Fruit fly (Drosophila melanogaster) whole organism, pupa: ENCODE measurements around the gene Glut3.

ENCODE experiments used
- CG10348 ChIP-seq: fragments of 200-800 bp; sonication (Bioruptor generic); IDR thresholded peaks from 2 replicates; pipeline ENCODE4 v1.3.6; 2022; ENCODE audit warnings: missing biosample characterization, missing genetic modification characterization
- CG12605 ChIP-seq: fragments of 200-800 bp; sonication (Bioruptor generic); IDR thresholded peaks from 2 replicates; pipeline ENCODE4 v1.3.6; 2022; ENCODE audit warnings: missing biosample characterization, missing genetic modification characterization
- CG13204 ChIP-seq: fragments of 200-800 bp; sonication (Bioruptor generic); optimal IDR thresholded peaks from 2 replicates; lab custom pipeline; 2018; ENCODE audit warnings: missing biosample characterization, mild to moderate bottlenecking, missing genetic modification characterization, moderate library complexity
- CG14655 ChIP-seq: fragments of 200-800 bp; sonication (Bioruptor generic); optimal IDR thresholded peaks from 3 replicates; lab custom pipeline; 2017; ENCODE audit warnings: mild to moderate bottlenecking, missing biosample characterization, missing genetic modification reagents, missing genetic modification characterization
- CG15710 ChIP-seq: fragments of 200-800 bp; sonication (Bioruptor generic); optimal IDR thresholded peaks from 2 replicates; lab custom pipeline; 2018; ENCODE audit warnings: missing biosample characterization, mild to moderate bottlenecking, missing genetic modification characterization, moderate library complexity
- CG17806 ChIP-seq: fragments of 200-800 bp; sonication (Bioruptor generic); optimal IDR thresholded peaks from 2 replicates; lab custom pipeline; 2018; ENCODE audit warnings: missing biosample characterization, mild to moderate bottlenecking, missing genetic modification characterization, moderate library complexity
- CG32121 ChIP-seq: fragments of 200-800 bp; sonication (Bioruptor generic); IDR thresholded peaks from 2 replicates; pipeline ENCODE4 v1.3.6; 2022; ENCODE audit warnings: missing biosample characterization, missing genetic modification characterization
- CG34367 ChIP-seq: fragments of 200-800 bp; sonication (Bioruptor generic); optimal IDR thresholded peaks from 2 replicates; lab custom pipeline; 2018; ENCODE audit warnings: missing biosample characterization, mild to moderate bottlenecking, missing genetic modification characterization
- CG4496 ChIP-seq: fragments of 200-800 bp; sonication (Bioruptor generic); IDR thresholded peaks from 3 replicates; pipeline ENCODE4 v1.3.6; 2022; ENCODE audit warnings: missing biosample characterization, missing genetic modification characterization
- CG8159 ChIP-seq: fragments of 200-800 bp; sonication (Bioruptor generic); optimal IDR thresholded peaks from 3 replicates; lab custom pipeline; 2018; ENCODE audit warnings: missing biosample characterization, mild to moderate bottlenecking, missing genetic modification characterization, moderate library complexity
- CG8301 ChIP-seq: fragments of 200-800 bp; sonication (Bioruptor generic); optimal IDR thresholded peaks from 2 replicates; lab custom pipeline; 2018; ENCODE audit warnings: missing biosample characterization, mild to moderate bottlenecking, missing genetic modification characterization
- CG9948 ChIP-seq: fragments of 200-800 bp; sonication (Bioruptor generic); optimal IDR thresholded peaks from 2 replicates; lab custom pipeline; 2018; ENCODE audit warnings: missing biosample characterization, mild to moderate bottlenecking, missing genetic modification characterization, moderate library complexity
- D1 ChIP-seq: fragments of 200-800 bp; sonication (Bioruptor generic); optimal IDR thresholded peaks from 2 replicates; lab custom pipeline; 2018; ENCODE audit warnings: missing biosample characterization, mild to moderate bottlenecking, missing genetic modification characterization, moderate library complexity
- EcR ChIP-seq: fragments of 200-800 bp; sonication (Bioruptor generic); optimal IDR thresholded peaks from 3 replicates; lab custom pipeline; 2019; ENCODE audit warnings: missing biosample characterization, missing genetic modification characterization, mild to moderate bottlenecking, moderate library complexity, missing genetic modification reagents
- Ets98B ChIP-seq: fragments of 200-800 bp; sonication (Bioruptor generic); IDR thresholded peaks from 2 replicates; pipeline ENCODE4 v1.3.6; 2022; ENCODE audit warnings: missing biosample characterization, missing genetic modification characterization
- Pif1A ChIP-seq: fragments of 200-800 bp; sonication (Bioruptor generic); optimal IDR thresholded peaks from 3 replicates; lab custom pipeline; 2016; ENCODE audit warnings: missing biosample characterization, missing genetic modification characterization
- Pif1B ChIP-seq: fragments of 200-800 bp; sonication (Bioruptor generic); optimal IDR thresholded peaks from 3 replicates; lab custom pipeline; 2016; ENCODE audit warnings: missing biosample characterization, missing genetic modification characterization
- Snoo ChIP-seq: fragments of 200-800 bp; sonication (Bioruptor generic); optimal IDR thresholded peaks from 3 replicates; lab custom pipeline; 2017; ENCODE audit warnings: missing biosample characterization, mild to moderate bottlenecking, missing genetic modification characterization, inconsistent platforms
- fd96Ca ChIP-seq: fragments of 200-800 bp; sonication (Bioruptor generic); IDR thresholded peaks from 3 replicates; pipeline ENCODE4 v1.3.6; 2022; ENCODE audit warnings: missing biosample characterization, missing genetic modification characterization
- gl ChIP-seq: fragments of 200-800 bp; sonication (Bioruptor generic); optimal IDR thresholded peaks from 2 replicates; lab custom pipeline; 2018; ENCODE audit warnings: missing biosample characterization, mild to moderate bottlenecking, missing genetic modification characterization
- rn ChIP-seq: fragments of 200-800 bp; sonication (Bioruptor generic); IDR thresholded peaks from 2 replicates; pipeline ENCODE4 v1.3.6; 2022; ENCODE audit warnings: missing biosample characterization, missing genetic modification characterization

Glut3 gene

dm6 chr3R:16765102-16765501 is 23.0 kb upstream of the Glut3 start:
- no peak for TF ChIP-seq fd96Ca (GFP tag; lab: Robert Waterston, UW)
- TF ChIP-seq CG34367 (tag; lab: Kevin White, UChicago): no peak
- TF ChIP-seq Snoo (tag; lab: Kevin White, UChicago): no peak
- TF ChIP-seq CG12605 (GFP tag; lab: Robert Waterston, UW): no peak
- no peak for TF ChIP-seq Ets98B (GFP tag; lab: Robert Waterston, UW)
- no peak for TF ChIP-seq CG10348 (GFP tag; lab: Robert Waterston, UW)
- no peak for TF ChIP-seq CG8301
- TF ChIP-seq CG32121 (GFP tag; lab: Robert Waterston, UW): no peak
- TF ChIP-seq EcR: no peak
- no peak for TF ChIP-seq CG14655 (GFP tag; lab: Kevin White, UChicago)
- TF ChIP-seq CG17806 (tag; lab: Kevin White, UChicago): no peak
- TF ChIP-seq Pif1A (GFP tag; lab: Kevin White, UChicago): no peak
- TF ChIP-seq gl (tag; lab: Kevin White, UChicago): no peak
- no peak for TF ChIP-seq Pif1B (GFP tag; lab: Kevin White, UChicago)
- TF ChIP-seq CG15710: no peak
- no peak for TF ChIP-seq CG8159
- no peak for TF ChIP-seq CG4496 (GFP tag; lab: Robert Waterston, UW)
- no peak for TF ChIP-seq CG13204
- TF ChIP-seq rn (GFP tag; lab: Robert Waterston, UW): no peak
- TF ChIP-seq D1: no peak

dm6 chr3R:16765770-16766169 is 22.3 kb upstream of the Glut3 start:
- no peak for TF ChIP-seq EcR
- no peak for TF ChIP-seq CG13204
- no peak for TF ChIP-seq fd96Ca (GFP tag; lab: Robert Waterston, UW)
- no peak for TF ChIP-seq CG10348 (GFP tag; lab: Robert Waterston, UW)
- TF ChIP-seq rn (GFP tag; lab: Robert Waterston, UW): no peak
- TF ChIP-seq CG14655 (GFP tag; lab: Kevin White, UChicago): no peak
- TF ChIP-seq CG4496 (GFP tag; lab: Robert Waterston, UW): no peak
- no peak for TF ChIP-seq CG15710
- no peak for TF ChIP-seq CG34367 (tag; lab: Kevin White, UChicago)
- no peak for TF ChIP-seq CG32121 (GFP tag; lab: Robert Waterston, UW)
- TF ChIP-seq D1: no peak
- no peak for TF ChIP-seq CG17806 (tag; lab: Kevin White, UChicago)
- no peak for TF ChIP-seq CG12605 (GFP tag; lab: Robert Waterston, UW)
- no peak for TF ChIP-seq Ets98B (GFP tag; lab: Robert Waterston, UW)

dm6 chr3R:16769404-16769803 is 18.7 kb upstream of the Glut3 start:
- TF ChIP-seq CG10348 (GFP tag; lab: Robert Waterston, UW): no peak
- no peak for TF ChIP-seq CG34367 (tag; lab: Kevin White, UChicago)
- TF ChIP-seq Ets98B (GFP tag; lab: Robert Waterston, UW): no peak
- TF ChIP-seq fd96Ca (GFP tag; lab: Robert Waterston, UW): no peak
- TF ChIP-seq Pif1A (GFP tag; lab: Kevin White, UChicago): no peak
- no peak for TF ChIP-seq gl (tag; lab: Kevin White, UChicago)
- no peak for TF ChIP-seq CG13204
- no peak for TF ChIP-seq rn (GFP tag; lab: Robert Waterston, UW)
- TF ChIP-seq CG12605 (GFP tag; lab: Robert Waterston, UW): no peak
- no peak for TF ChIP-seq CG32121 (GFP tag; lab: Robert Waterston, UW)
- TF ChIP-seq CG4496 (GFP tag; lab: Robert Waterston, UW): no peak
- no peak for TF ChIP-seq CG9948 (tag; lab: Kevin White, UChicago)
- TF ChIP-seq CG8159: no peak
- no peak for TF ChIP-seq Snoo (tag; lab: Kevin White, UChicago)

- TF ChIP-seq Ets98B (GFP tag; lab: Robert Waterston, UW) (no peak), Pif1B (GFP tag; lab: Kevin White, UChicago) (no peak), rn (GFP tag; lab: Robert Waterston, UW) (no peak), CG15710 (no peak), CG4496 (GFP tag; lab: Robert Waterston, UW) (no peak), gl (tag; lab: Kevin White, UChicago) (no peak), Pif1A (GFP tag; lab: Kevin White, UChicago) (no peak), CG12605 (GFP tag; lab: Robert Waterston, UW) (no peak), Snoo (tag; lab: Kevin White, UChicago) (no peak), CG8159 (no peak), CG8301 (no peak), CG10348 (GFP tag; lab: Robert Waterston, UW) (no peak), CG17806 (tag; lab: Kevin White, UChicago) (no peak), fd96Ca (GFP tag; lab: Robert Waterston, UW) (no peak), CG9948 (tag; lab: Kevin White, UChicago) (no peak), EcR (no peak), CG32121 (GFP tag; lab: Robert Waterston, UW) (no peak)
Measured at dm6 chr3R:16770653-16771377, 17.3 kb upstream of the Glut3 start.

- TF ChIP-seq CG17806 (tag; lab: Kevin White, UChicago) (peak; percentile 18), rn (GFP tag; lab: Robert Waterston, UW) (no peak), CG8159 (peak; percentile 43), CG4496 (GFP tag; lab: Robert Waterston, UW) (no peak), gl (tag; lab: Kevin White, UChicago) (no peak), CG9948 (tag; lab: Kevin White, UChicago) (peak; percentile 26), CG10348 (GFP tag; lab: Robert Waterston, UW) (no peak), CG14655 (GFP tag; lab: Kevin White, UChicago) (peak; percentile 43), CG15710 (peak; percentile 33), Snoo (tag; lab: Kevin White, UChicago) (no peak), CG8301 (no peak)
Measured at dm6 chr3R:16771572-16772425, 16.3 kb upstream of the Glut3 start.
